Fruit fly (Drosophila melanogaster): ENCODE measurements around the gene Nazo.

Gene Nazo

dm6 chr3R:8288790-8289189 is 1.1 kb downstream of the Nazo start:
- TF ChIP-seq Rel (GFP tag; optimal IDR thresholded peaks at IDR 0.05) = no peak
- TF ChIP-seq Rel (tag; optimal IDR thresholded peaks at IDR 0.05) = no peak
- TF ChIP-seq usp (GFP tag; optimal IDR thresholded peaks at IDR 0.05) = no peak
- no peak for TF ChIP-seq psq (GFP tag; optimal IDR thresholded peaks at IDR 0.05)
- TF ChIP-seq Dif (GFP tag; optimal IDR thresholded peaks at IDR 0.05; ENCODE audit: partially characterized antibody) = no peak
- TF ChIP-seq rgr (GFP tag; optimal IDR thresholded peaks at IDR 0.05) = no peak
- no peak for TF ChIP-seq CG32264 (GFP tag; optimal IDR thresholded peaks at IDR 0.05)
- TF ChIP-seq fru (GFP tag; optimal IDR thresholded peaks at IDR 0.05) = no peak
- no peak for TF ChIP-seq dl (GFP tag; optimal IDR thresholded peaks at IDR 0.05; ENCODE audit: insufficient read depth in 1 of 2, partially characterized antibody in 2 of 2)
- TF ChIP-seq Vsx2 (GFP tag; optimal IDR thresholded peaks at IDR 0.05; ENCODE audit: partially characterized antibody) = no peak
- no peak for TF ChIP-seq OdsH (GFP tag; optimal IDR thresholded peaks at IDR 0.05)
- no peak for TF ChIP-seq GATAd (GFP tag; optimal IDR thresholded peaks at IDR 0.05)
- no peak for TF ChIP-seq N (GFP tag; optimal IDR thresholded peaks at IDR 0.05)
- no peak for TF ChIP-seq ey (GFP tag; optimal IDR thresholded peaks at IDR 0.05)
- no peak for TF ChIP-seq sage (GFP tag; optimal IDR thresholded peaks at IDR 0.05)
- no peak for TF ChIP-seq foxo (GFP tag; optimal IDR thresholded peaks at IDR 0.05)
- TF ChIP-seq br (GFP tag; optimal IDR thresholded peaks at IDR 0.05) = no peak
- TF ChIP-seq dmrt93B (GFP tag; optimal IDR thresholded peaks at IDR 0.05) = no peak

- TF ChIP-seq sv (GFP tag; optimal IDR thresholded peaks at IDR 0.05) = no peak
- TF ChIP-seq CG32264 (GFP tag; optimal IDR thresholded peaks at IDR 0.05) = no peak
- TF ChIP-seq h (GFP tag; optimal IDR thresholded peaks at IDR 0.05) = no peak
- no peak for TF ChIP-seq psq (GFP tag; optimal IDR thresholded peaks at IDR 0.05)
- no peak for TF ChIP-seq tai (GFP tag; optimal IDR thresholded peaks at IDR 0.05)
- no peak for TF ChIP-seq Vsx2 (GFP tag; optimal IDR thresholded peaks at IDR 0.05; ENCODE audit: partially characterized antibody)
- TF ChIP-seq lola (GFP tag; optimal IDR thresholded peaks at IDR 0.05) = no peak
- no peak for TF ChIP-seq Rel (GFP tag; optimal IDR thresholded peaks at IDR 0.05)
- TF ChIP-seq Rel (tag; optimal IDR thresholded peaks at IDR 0.05) = no peak
- TF ChIP-seq Sp1 (GFP tag; optimal IDR thresholded peaks at IDR 0.05) = no peak
- no peak for TF ChIP-seq pan (optimal IDR thresholded peaks at IDR 0.05)
- no peak for TF ChIP-seq Dfd (GFP tag; optimal IDR thresholded peaks at IDR 0.05)
- TF ChIP-seq Hr78 (GFP tag; optimal IDR thresholded peaks at IDR 0.05) = no peak
- no peak for TF ChIP-seq jim (GFP tag; optimal IDR thresholded peaks at IDR 0.05)
- TF ChIP-seq Mio (GFP tag; optimal IDR thresholded peaks at IDR 0.05) = no peak
- TF ChIP-seq OdsH (GFP tag; optimal IDR thresholded peaks at IDR 0.05) = no peak
- no peak for TF ChIP-seq dsf (GFP tag; optimal IDR thresholded peaks at IDR 0.05; ENCODE audit: borderline replicate concordance)
- no peak for TF ChIP-seq rgr (GFP tag; optimal IDR thresholded peaks at IDR 0.05)
- no peak for TF ChIP-seq Hnf4 (GFP tag; optimal IDR thresholded peaks at IDR 0.05)
- TF ChIP-seq CrebA (GFP tag; optimal IDR thresholded peaks at IDR 0.05; ENCODE audit: borderline replicate concordance) = no peak
- TF ChIP-seq Jra (GFP tag; optimal IDR thresholded peaks at IDR 0.05) = no peak
These were observed 2.8 kb downstream of the Nazo start, which contains the start of gene CG11672 for dm6 chr3R:8290478-8290877. Gene CG11672 (minus strand): TSS chr3R:8290578.

dm6 chr3R:8290940-8291339 is 3.3 kb downstream of the Nazo start, which contains the start of gene CG31464:
Gene CG31464 (plus strand): TSS chr3R:8291240.
- TF ChIP-seq dmrt93B (GFP tag; optimal IDR thresholded peaks at IDR 0.05) = no peak
- no peak for TF ChIP-seq psq (GFP tag; optimal IDR thresholded peaks at IDR 0.05)
- TF ChIP-seq tai (GFP tag; optimal IDR thresholded peaks at IDR 0.05) = no peak
- no peak for TF ChIP-seq rgr (GFP tag; optimal IDR thresholded peaks at IDR 0.05)
- TF ChIP-seq Myc (optimal IDR thresholded peaks at IDR 0.05) = no peak
- no peak for TF ChIP-seq Hnf4 (GFP tag; optimal IDR thresholded peaks at IDR 0.05)
- TF ChIP-seq Rel (GFP tag; optimal IDR thresholded peaks at IDR 0.05) = no peak
- TF ChIP-seq Rel (tag; optimal IDR thresholded peaks at IDR 0.05) = no peak
- TF ChIP-seq woc (GFP tag; optimal IDR thresholded peaks at IDR 0.05) = no peak
- no peak for TF ChIP-seq ey (GFP tag; optimal IDR thresholded peaks at IDR 0.05)

- no peak for TF ChIP-seq lola (GFP tag; optimal IDR thresholded peaks at IDR 0.05)
- no peak for TF ChIP-seq OdsH (GFP tag; optimal IDR thresholded peaks at IDR 0.05)
- TF ChIP-seq Rel (GFP tag; optimal IDR thresholded peaks at IDR 0.05) = no peak
- TF ChIP-seq Rel (tag; optimal IDR thresholded peaks at IDR 0.05) = no peak
- no peak for TF ChIP-seq Hnf4 (GFP tag; optimal IDR thresholded peaks at IDR 0.05)
- TF ChIP-seq pan (optimal IDR thresholded peaks at IDR 0.05) = no peak
- TF ChIP-seq N (GFP tag; optimal IDR thresholded peaks at IDR 0.05) = no peak
- no peak for TF ChIP-seq foxo (GFP tag; optimal IDR thresholded peaks at IDR 0.05)
- no peak for TF ChIP-seq Myc (optimal IDR thresholded peaks at IDR 0.05)
- TF ChIP-seq h (GFP tag; optimal IDR thresholded peaks at IDR 0.05) = no peak
- no peak for TF ChIP-seq Abd-B (GFP tag; optimal IDR thresholded peaks at IDR 0.05)
- TF ChIP-seq jim (GFP tag; optimal IDR thresholded peaks at IDR 0.05) = no peak
- TF ChIP-seq Jra (GFP tag; optimal IDR thresholded peaks at IDR 0.05) = no peak
- no peak for TF ChIP-seq CG9705 (GFP tag; optimal IDR thresholded peaks at IDR 0.05)
- no peak for TF ChIP-seq Hr83 (GFP tag; optimal IDR thresholded peaks at IDR 0.05; ENCODE audit: poor library complexity, severe bottlenecking)
- TF ChIP-seq Sp1 (GFP tag; optimal IDR thresholded peaks at IDR 0.05) = no peak
- no peak for TF ChIP-seq HLH106 (tag; optimal IDR thresholded peaks at IDR 0.05)
- no peak for TF ChIP-seq psq (GFP tag; optimal IDR thresholded peaks at IDR 0.05)
- no peak for TF ChIP-seq Mio (GFP tag; optimal IDR thresholded peaks at IDR 0.05)
These were observed 4.4 kb downstream of the Nazo start, which contains the start of gene CG31463 for dm6 chr3R:8292034-8292433. Gene CG31463 (plus strand): TSS chr3R:8292335.
